Worm (Caenorhabditis elegans): Measurements from ENCODE around the gene clec-190.

- no peak for TF ChIP-seq flt-1 (GFP tag; IDR thresholded peaks at IDR 0.05)
- no peak for TF ChIP-seq scrt-1 (GFP tag; IDR thresholded peaks at IDR 0.05)
- no peak for TF ChIP-seq tbx-11 (GFP tag; IDR thresholded peaks at IDR 0.05)
- TF ChIP-seq ama-1 (optimal IDR thresholded peaks at IDR 0.05): no peak
- no peak for TF ChIP-seq ceh-13 (GFP tag; optimal IDR thresholded peaks at IDR 0.05)
- no peak for TF ChIP-seq B0310.2 (tag; optimal IDR thresholded peaks at IDR 0.05)
- no peak for TF ChIP-seq ets-7 (tag; optimal IDR thresholded peaks at IDR 0.05)
- no peak for TF ChIP-seq hmbx-1 (tag; optimal IDR thresholded peaks at IDR 0.05)
- no peak for TF ChIP-seq pes-1 (GFP tag; IDR thresholded peaks at IDR 0.05)
- TF ChIP-seq tbx-37 (GFP tag; conservative IDR thresholded peaks at IDR 0.05): no peak
- TF ChIP-seq F13C5.2 (tag; optimal IDR thresholded peaks at IDR 0.05): no peak
Observed at ce11 chrIV:15120746-15121145, 5.2 kb downstream of the clec-190 start, which contains the start of gene clec-189.

Measured in whole organism, early embryonic.